Fruit fly (Drosophila melanogaster) whole organism, prepupa: ENCODE measurements around the gene corto.

Experiments used
- CG11762 ChIP-seq: fragments of 200-800 bp; sonication (Bioruptor generic); optimal IDR thresholded peaks from 3 replicates; lab custom pipeline; 2016; ENCODE audit warnings: missing biosample characterization, missing genetic modification characterization; ENCODE audit not compliant: insufficient read depth
- CG15336 ChIP-seq: fragments of 200-800 bp; sonication (Bioruptor generic); IDR thresholded peaks from 2 replicates; pipeline ENCODE4 v1.3.6; 2022; ENCODE audit warnings: missing biosample characterization, missing genetic modification characterization
- CG32006 ChIP-seq: fragments of 200-800 bp; sonication (Bioruptor generic); optimal IDR thresholded peaks from 3 replicates; lab custom pipeline; 2017; ENCODE audit warnings: missing biosample characterization, mild to moderate bottlenecking, missing genetic modification characterization
- CG3919 ChIP-seq: fragments of 200-800 bp; sonication (Bioruptor generic); optimal IDR thresholded peaks from 3 replicates; lab custom pipeline; 2016; ENCODE audit warnings: missing biosample characterization, missing genetic modification characterization
- Eip75B ChIP-seq: fragments of 200-800 bp; sonication (Bioruptor generic); optimal IDR thresholded peaks from 3 replicates; lab custom pipeline; 2016; ENCODE audit warnings: missing biosample characterization, missing genetic modification characterization
- Gug ChIP-seq: fragments of 200-800 bp; sonication (Bioruptor generic); IDR thresholded peaks from 2 replicates; pipeline ENCODE4 v1.3.6; 2022; ENCODE audit warnings: missing biosample characterization, missing genetic modification characterization
- Hr39 ChIP-seq: fragments of 200-800 bp; sonication (Bioruptor generic); optimal IDR thresholded peaks from 2 replicates; lab custom pipeline; 2016; ENCODE audit warnings: missing biosample characterization, missing genetic modification characterization
- OdsH ChIP-seq: fragments of 200-800 bp; sonication (Bioruptor generic); optimal IDR thresholded peaks from 3 replicates; lab custom pipeline; 2016; ENCODE audit warnings: missing biosample characterization, missing genetic modification characterization
- dac ChIP-seq: fragments of 200-800 bp; sonication (Bioruptor generic); optimal IDR thresholded peaks from 2 replicates; lab custom pipeline; 2017; ENCODE audit warnings: missing biosample characterization, mild to moderate bottlenecking, missing genetic modification characterization
- fd85E ChIP-seq: fragments of 200-800 bp; sonication (Bioruptor generic); optimal IDR thresholded peaks from 3 replicates; lab custom pipeline; 2016; ENCODE audit warnings: missing biosample characterization, missing genetic modification characterization
- vri ChIP-seq: fragments of 200-800 bp; sonication (Bioruptor generic); optimal IDR thresholded peaks from 3 replicates; lab custom pipeline; 2016; ENCODE audit warnings: missing biosample characterization, mild to moderate bottlenecking, missing genetic modification characterization

DNA sequence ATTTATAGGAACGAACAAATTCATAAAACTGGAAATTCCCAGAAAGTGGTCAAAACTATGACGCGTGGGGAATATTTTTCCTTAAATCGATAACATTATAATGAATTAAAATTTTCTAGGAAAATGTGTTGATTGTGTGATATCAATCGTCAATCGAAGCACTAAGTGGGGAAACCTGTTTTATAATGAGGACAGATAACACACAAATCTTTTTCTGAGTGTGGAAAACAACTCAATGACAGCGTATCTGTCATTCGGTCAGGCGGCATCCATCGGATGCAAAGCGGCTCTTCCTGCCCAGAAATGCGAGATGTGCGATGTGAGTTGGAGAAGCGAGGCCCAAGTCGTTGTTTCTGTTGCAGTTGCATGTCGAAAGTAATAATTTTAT, 26.6 kb downstream of the corto start:
- 0 out of 2 replicates have a peak, but pooled peaks have one; percentile 26 for TF ChIP-seq Gug (GFP tag; lab: Robert Waterston, UW)
- peak; percentile 61 for TF ChIP-seq CG32006 (GFP tag; lab: Kevin White, UChicago)
- peak; percentile 67 for TF ChIP-seq OdsH (GFP tag; lab: Kevin White, UChicago)
- no peak for TF ChIP-seq dac (GFP tag; lab: Kevin White, UChicago)
- TF ChIP-seq CG3919 (GFP tag; lab: Kevin White, UChicago): peak; percentile 80
- peak; percentile 82 for TF ChIP-seq Hr39 (GFP tag; lab: Kevin White, UChicago)
- TF ChIP-seq CG11762 (GFP tag; lab: Kevin White, UChicago): peak; percentile 65
- TF ChIP-seq CG15336 (GFP tag; lab: Robert Waterston, UW): no peak
- TF ChIP-seq fd85E (GFP tag; lab: Kevin White, UChicago): peak; percentile 30
- TF ChIP-seq Eip75B: peak; percentile 70
- TF ChIP-seq vri (GFP tag; lab: Kevin White, UChicago): peak; percentile 16
